Worm (Caenorhabditis elegans) whole organism, L3 larva: ENCODE measurements around the gene srw-9.

ENCODE experiments used
- daf-12 ChIP-seq: fragments of 150-350 bp; optimal IDR thresholded peaks from 2 replicates; lab custom pipeline; 2014; ENCODE audit warnings: missing biosample characterization, missing genetic modification reagents, missing genetic modification characterization
- ztf-4 ChIP-seq: fragments of 150-350 bp; optimal IDR thresholded peaks from 2 replicates; lab custom pipeline; 2014; ENCODE audit warnings: missing biosample characterization, missing genetic modification characterization

- TF ChIP-seq daf-12 (no peak), ztf-4 (no peak)
Observed at ce11 chrIII:12746369-12746855, 11.1 kb upstream of the srw-9 start, which contains the start of gene Y111B2A.21.
